Fruit fly (Drosophila melanogaster) whole organism, embryonic: ENCODE results near the gene CG4956.

Experiments used
- Bdp1 ChIP-seq: fragments of 200-800 bp; sonication (Bioruptor generic); optimal IDR thresholded peaks from 3 replicates; lab custom pipeline; 2016; ENCODE audit warnings: missing biosample characterization, missing genetic modification characterization
- CG10321 ChIP-seq: fragments of 200-800 bp; sonication (Bioruptor generic); IDR thresholded peaks from 2 replicates; pipeline ENCODE4 v1.3.6; 2022; ENCODE audit warnings: missing biosample characterization, missing genetic modification characterization
- CG11085 ChIP-seq: fragments of 200-800 bp; sonication (Bioruptor generic); IDR thresholded peaks from 2 replicates; pipeline ENCODE4 v1.3.6; 2022; ENCODE audit warnings: missing biosample characterization, missing genetic modification characterization
- CG11247 ChIP-seq: fragments of 200-800 bp; sonication (Bioruptor generic); IDR thresholded peaks from 2 replicates; pipeline ENCODE4 v1.3.6; 2022; ENCODE audit warnings: missing biosample characterization, missing genetic modification characterization
- CG12071 ChIP-seq: fragments of 200-800 bp; sonication (Bioruptor generic); optimal IDR thresholded peaks from 3 replicates; lab custom pipeline; 2018; ENCODE audit warnings: missing biosample characterization, mild to moderate bottlenecking, missing genetic modification characterization
- CG12391 ChIP-seq: fragments of 200-800 bp; sonication (Bioruptor generic); optimal IDR thresholded peaks from 3 replicates; lab custom pipeline; 2018; ENCODE audit warnings: missing biosample characterization, mild to moderate bottlenecking, missing genetic modification characterization, moderate library complexity
- CG13296 ChIP-seq: fragments of 200-800 bp; sonication (Bioruptor generic); optimal IDR thresholded peaks from 3 replicates; lab custom pipeline; 2018; ENCODE audit warnings: missing biosample characterization, mild to moderate bottlenecking, missing genetic modification characterization
- CG16863 ChIP-seq: fragments of 200-800 bp; sonication (Bioruptor generic); optimal IDR thresholded peaks from 3 replicates; lab custom pipeline; 2016; ENCODE audit warnings: missing biosample characterization, missing genetic modification characterization
- CG18262 ChIP-seq: fragments of 200-800 bp; optimal IDR thresholded peaks from 3 replicates; lab custom pipeline; 2019; ENCODE audit warnings: missing biosample characterization, mild to moderate bottlenecking, missing genetic modification characterization, moderate library complexity
- CG1832 ChIP-seq: fragments of 200-800 bp; sonication (Bioruptor generic); optimal IDR thresholded peaks from 2 replicates; lab custom pipeline; 2017; ENCODE audit warnings: missing biosample characterization, mild to moderate bottlenecking, missing genetic modification characterization, inconsistent platforms
- CG30431 ChIP-seq: fragments of 200-800 bp; sonication (Bioruptor generic); optimal IDR thresholded peaks from 2 replicates; lab custom pipeline; 2017; ENCODE audit warnings: missing biosample characterization, missing genetic modification characterization
- CG3163 ChIP-seq: fragments of 200-800 bp; sonication (Bioruptor generic); optimal IDR thresholded peaks from 3 replicates; lab custom pipeline; 2016; ENCODE audit warnings: missing biosample characterization, missing genetic modification characterization
- CG34376 ChIP-seq: fragments of 200-800 bp; sonication (Bioruptor generic); optimal IDR thresholded peaks from 2 replicates; lab custom pipeline; 2018; ENCODE audit warnings: missing biosample characterization, mild to moderate bottlenecking, missing genetic modification characterization
- CG6683 ChIP-seq: fragments of 200-800 bp; sonication (Bioruptor generic); optimal IDR thresholded peaks from 2 replicates; lab custom pipeline; 2017; ENCODE audit warnings: missing biosample characterization, mild to moderate bottlenecking, missing genetic modification characterization, missing genetic modification reagents
- CG7745 ChIP-seq: fragments of 200-800 bp; sonication (Bioruptor generic); optimal IDR thresholded peaks from 2 replicates; lab custom pipeline; 2018; ENCODE audit warnings: missing biosample characterization, mild to moderate bottlenecking, missing genetic modification characterization, moderate library complexity
- CG7786 ChIP-seq: fragments of 200-800 bp; sonication (Bioruptor generic); optimal IDR thresholded peaks from 2 replicates; lab custom pipeline; 2016; ENCODE audit warnings: missing biosample characterization, missing genetic modification characterization
- CoRest ChIP-seq: fragments of 200-800 bp; sonication (Bioruptor generic); optimal IDR thresholded peaks from 3 replicates; lab custom pipeline; 2018; ENCODE audit warnings: missing biosample characterization, mild to moderate bottlenecking, missing genetic modification characterization, moderate library complexity
- Deaf1 ChIP-seq: fragments of 200-800 bp; optimal IDR thresholded peaks from 3 replicates; lab custom pipeline; 2019; ENCODE audit warnings: missing biosample characterization, mild to moderate bottlenecking, missing genetic modification characterization, moderate library complexity
- Dp ChIP-seq: fragments of 200-800 bp; sonication (Bioruptor generic); optimal IDR thresholded peaks from 2 replicates; lab custom pipeline; 2018; ENCODE audit warnings: missing biosample characterization, mild to moderate bottlenecking, missing genetic modification characterization, moderate library complexity
- HLH4C ChIP-seq: fragments of 200-800 bp; sonication (Bioruptor generic); IDR thresholded peaks from 3 replicates; pipeline ENCODE4 v1.3.6; 2022; ENCODE audit warnings: missing biosample characterization, missing genetic modification characterization; ENCODE audit not compliant: partially characterized antibody
- Mrtf ChIP-seq: fragments of 200-800 bp; sonication (Bioruptor generic); IDR thresholded peaks from 3 replicates; pipeline ENCODE4 v1.3.6; 2022; ENCODE audit warnings: missing biosample characterization, missing genetic modification characterization
- NC2α ChIP-seq: fragments of 200-800 bp; sonication (Bioruptor generic); optimal IDR thresholded peaks from 2 replicates; lab custom pipeline; 2016; ENCODE audit warnings: missing biosample characterization, missing genetic modification characterization
- Oli ChIP-seq: fragments of 200-800 bp; sonication (Bioruptor generic); optimal IDR thresholded peaks from 2 replicates; lab custom pipeline; 2018; ENCODE audit warnings: missing biosample characterization, mild to moderate bottlenecking, missing genetic modification characterization, moderate library complexity
- Pdp1 ChIP-seq, 2 experiments: fragments of 200-800 bp; sonication (Bioruptor generic); optimal IDR thresholded peaks; 3 replicates each; lab custom pipeline; 2016; ENCODE audit warnings: missing biosample characterization in 2 of 2, missing genetic modification characterization in 2 of 2, mild to moderate bottlenecking in 1 of 2, moderate library complexity in 1 of 2
- Ravus ChIP-seq: fragments of 200-800 bp; sonication (Bioruptor generic); IDR thresholded peaks from 2 replicates; pipeline ENCODE4 v1.3.6; 2022; ENCODE audit warnings: missing biosample characterization, missing genetic modification characterization
- Rfx ChIP-seq: fragments of 200-800 bp; sonication (Bioruptor generic); IDR thresholded peaks from 2 replicates; pipeline ENCODE4 v1.3.6; 2022; ENCODE audit warnings: missing biosample characterization, missing genetic modification characterization
- Trl ChIP-seq, 3 experiments: fragments of >200 bp in 2 of 3; fragments of 200-800 bp in 1 of 3; sonication (Bioruptor generic) in 1 of 3; optimal IDR thresholded peaks; 2 replicates in 1 of 3; 3 replicates in 2 of 3; lab custom pipeline; 2016 to 2017; ENCODE audit warnings: missing biosample characterization in 1 of 3, missing genetic modification characterization in 1 of 3
- Xrp1 ChIP-seq: fragments of 200-800 bp; sonication (Bioruptor generic); IDR thresholded peaks from 2 replicates; pipeline ENCODE4 v1.3.6; 2022; ENCODE audit warnings: missing biosample characterization, missing genetic modification characterization
- cato ChIP-seq: fragments of 200-800 bp; sonication (Bioruptor generic); optimal IDR thresholded peaks from 2 replicates; lab custom pipeline; 2016; ENCODE audit warnings: missing biosample characterization, missing genetic modification characterization, borderline replicate concordance
- ci ChIP-seq: fragments of 200-800 bp; sonication (Bioruptor generic); IDR thresholded peaks from 3 replicates; pipeline ENCODE4 v1.3.6; 2022; ENCODE audit warnings: missing biosample characterization, missing genetic modification characterization
- disco-r ChIP-seq: fragments of 200-800 bp; sonication (Bioruptor generic); optimal IDR thresholded peaks from 2 replicates; lab custom pipeline; 2016; ENCODE audit warnings: missing biosample characterization, missing genetic modification characterization
- fu2 ChIP-seq: fragments of 200-800 bp; sonication (Bioruptor generic); optimal IDR thresholded peaks from 2 replicates; lab custom pipeline; 2016; ENCODE audit warnings: missing biosample characterization, missing genetic modification characterization
- gem ChIP-seq: fragments of 200-800 bp; sonication (Bioruptor generic); optimal IDR thresholded peaks from 2 replicates; lab custom pipeline; 2019; ENCODE audit warnings: missing biosample characterization, mild to moderate bottlenecking, missing genetic modification characterization, moderate library complexity
- inv ChIP-seq: fragments of 200-800 bp; sonication (Bioruptor generic); IDR thresholded peaks from 2 replicates; pipeline ENCODE4 v1.3.6; 2022; ENCODE audit warnings: missing biosample characterization, missing genetic modification characterization; ENCODE audit not compliant: partially characterized antibody
- knrl ChIP-seq: fragments of 200-800 bp; sonication (Bioruptor generic); IDR thresholded peaks from 3 replicates; pipeline ENCODE4 v1.3.6; 2022; ENCODE audit warnings: missing biosample characterization, missing genetic modification characterization; ENCODE audit not compliant: partially characterized antibody
- nom ChIP-seq: fragments of 200-800 bp; sonication (Bioruptor generic); optimal IDR thresholded peaks from 2 replicates; lab custom pipeline; 2017; ENCODE audit warnings: missing biosample characterization, missing genetic modification characterization, mild to moderate bottlenecking, moderate library complexity, missing genetic modification reagents
- pho ChIP-seq: fragments of 200-800 bp; sonication (Bioruptor generic); optimal IDR thresholded peaks from 2 replicates; lab custom pipeline; 2016; ENCODE audit warnings: missing biosample characterization, missing genetic modification characterization
- pita ChIP-seq: fragments of 200-800 bp; sonication (Bioruptor generic); optimal IDR thresholded peaks from 2 replicates; lab custom pipeline; 2017; ENCODE audit warnings: missing biosample characterization, mild to moderate bottlenecking, missing genetic modification characterization
- row ChIP-seq: fragments of 200-800 bp; sonication (Bioruptor generic); IDR thresholded peaks from 3 replicates; pipeline ENCODE4 v1.3.6; 2022; ENCODE audit warnings: missing biosample characterization, missing genetic modification characterization
- salm ChIP-seq: fragments of 200-800 bp; sonication (Bioruptor generic); optimal IDR thresholded peaks from 2 replicates; lab custom pipeline; 2018; ENCODE audit warnings: missing biosample characterization, mild to moderate bottlenecking, missing genetic modification characterization
- seq ChIP-seq: fragments of 200-800 bp; sonication (Bioruptor generic); IDR thresholded peaks from 2 replicates; pipeline ENCODE4 v1.3.6; 2022; ENCODE audit warnings: missing biosample characterization, missing genetic modification characterization
- sima ChIP-seq: fragments of 200-800 bp; sonication (Bioruptor generic); optimal IDR thresholded peaks from 2 replicates; lab custom pipeline; 2016; ENCODE audit warnings: missing biosample characterization, missing genetic modification characterization
- tin ChIP-seq: fragments of 200-800 bp; sonication (Bioruptor generic); optimal IDR thresholded peaks from 3 replicates; lab custom pipeline; 2016; ENCODE audit warnings: missing biosample characterization, missing genetic modification characterization
- trh ChIP-seq: fragments of 200-800 bp; sonication (Bioruptor generic); optimal IDR thresholded peaks from 2 replicates; lab custom pipeline; 2016; ENCODE audit warnings: missing biosample characterization, missing genetic modification characterization
- twi ChIP-seq: fragments of 200-800 bp; optimal IDR thresholded peaks from 2 replicates; lab custom pipeline; 2019; ENCODE audit warnings: missing biosample characterization, mild to moderate bottlenecking, missing genetic modification characterization, moderate library complexity
- tx ChIP-seq: fragments of 200-800 bp; sonication (Bioruptor generic); optimal IDR thresholded peaks from 2 replicates; lab custom pipeline; 2016; ENCODE audit warnings: missing biosample characterization, missing genetic modification characterization

CG4956 gene

dm6 chr3R:25777098-25777497 lies 1.0 kb downstream of the CG4956 start, which contains the start of gene CG17195:
Gene CG17195 (minus strand): TSS chr3R:25777198.
- TF ChIP-seq Oli (tag; lab: Kevin White, UChicago) = no peak
- TF ChIP-seq knrl (GFP tag; lab: Robert Waterston, UW) = no peak

dm6 chr3R:25776137-25776536 lies 2.0 kb downstream of the CG4956 start, which contains the start of gene CG17196:
Gene CG17196 (minus strand): TSS chr3R:25776237.
- no peak for TF ChIP-seq gem (tag; lab: Kevin White, UChicago)
- TF ChIP-seq ci (GFP tag; lab: Robert Waterston, UW) = no peak
- TF ChIP-seq salm (tag; lab: Kevin White, UChicago) = no peak
- no peak for TF ChIP-seq inv (GFP tag; lab: Robert Waterston, UW)
- TF ChIP-seq CG1832 (GFP tag; lab: Kevin White, UChicago) = no peak
- TF ChIP-seq tx (GFP tag; lab: Kevin White, UChicago) = no peak
- no peak for TF ChIP-seq CoRest (tag; lab: Kevin White, UChicago)
- no peak for TF ChIP-seq tin (GFP tag; lab: Kevin White, UChicago)
- TF ChIP-seq nom (GFP tag; lab: Kevin White, UChicago) = no peak
- no peak for TF ChIP-seq CG7745 (tag; lab: Kevin White, UChicago)
- TF ChIP-seq CG11085 (GFP tag; lab: Robert Waterston, UW) = no peak
- TF ChIP-seq disco-r (GFP tag; lab: Kevin White, UChicago) = no peak
- no peak for TF ChIP-seq CG10321
- no peak for TF ChIP-seq pho (GFP tag; lab: Kevin White, UChicago)
- TF ChIP-seq Deaf1 = no peak
- no peak for TF ChIP-seq CG13296 (GFP tag; lab: Kevin White, UChicago)
- no peak for TF ChIP-seq CG16863 (GFP tag; lab: Kevin White, UChicago)
- TF ChIP-seq Pdp1 (GFP tag; optimal IDR thresholded peaks at IDR 0.05; lab: Kevin White, UChicago) = no peak
- no peak for TF ChIP-seq Xrp1 (GFP tag; lab: Robert Waterston, UW)
- TF ChIP-seq Bdp1 (GFP tag; lab: Kevin White, UChicago) = no peak

dm6 chr3R:25775269-25775668 lies 2.8 kb downstream of the CG4956 start, which contains the start of the genes CG17197 and CG17198:
Gene CG17197 (minus strand): TSS chr3R:25775369.
Gene CG17198 (minus strand): TSS chr3R:25775369.
- TF ChIP-seq CG34376 (GFP tag; lab: Kevin White, UChicago) (no peak), NC2α (GFP tag; lab: Kevin White, UChicago) (no peak), Mrtf (GFP tag; lab: Robert Waterston, UW) (no peak), CG12071 (GFP tag; lab: Kevin White, UChicago) (no peak), fu2 (GFP tag; lab: Kevin White, UChicago) (no peak), Trl (optimal IDR thresholded peaks at IDR 0.05; lab: Kevin White, UChicago) (no peak), Trl (GFP tag; optimal IDR thresholded peaks at IDR 0.05; lab: Kevin White, UChicago) (no peak)

dm6 chr3R:25763005-25763404 lies 15.1 kb downstream of the CG4956 start, which contains the start of gene LpR1:
Gene LpR1 (minus strand): TSS chr3R:25763105.
- TF ChIP-seq CG30431 = no peak
- no peak for TF ChIP-seq Dp (GFP tag; lab: Kevin White, UChicago)
- TF ChIP-seq pita = no peak
- TF ChIP-seq CG18262 (tag; lab: Kevin White, UChicago) = no peak
- TF ChIP-seq CG6683 (GFP tag; lab: Kevin White, UChicago) = no peak
- no peak for TF ChIP-seq trh (GFP tag; lab: Kevin White, UChicago)
- no peak for TF ChIP-seq sima
- no peak for TF ChIP-seq Mrtf (GFP tag; lab: Robert Waterston, UW)
- TF ChIP-seq Ravus (GFP tag; lab: Robert Waterston, UW) = no peak
- TF ChIP-seq seq (GFP tag; lab: Robert Waterston, UW) = no peak
- no peak for TF ChIP-seq CG7786 (GFP tag; lab: Kevin White, UChicago)
- no peak for TF ChIP-seq CG12391 (tag; lab: Kevin White, UChicago)
- no peak for TF ChIP-seq CG11247 (GFP tag; lab: Robert Waterston, UW)
- no peak for TF ChIP-seq CG3163 (GFP tag; lab: Kevin White, UChicago)
- TF ChIP-seq HLH4C (GFP tag; lab: Robert Waterston, UW) = no peak
- TF ChIP-seq cato (GFP tag; lab: Kevin White, UChicago) = no peak
- no peak for TF ChIP-seq twi (tag; lab: Kevin White, UChicago)
- TF ChIP-seq row = no peak
- no peak for TF ChIP-seq Rfx
